Worm (Caenorhabditis elegans): Measurements from ENCODE around the gene mig-21.

mig-21 gene

ce11 chrIII:5922236-5922635 is 44.1 kb upstream of the mig-21 start:
- TF ChIP-seq ama-1 (optimal IDR thresholded peaks at IDR 0.05) (no peak), pag-3 (tag; optimal IDR thresholded peaks at IDR 0.05; ENCODE audit: borderline replicate concordance, insufficient read depth) (no peak), tlp-1 (tag; optimal IDR thresholded peaks at IDR 0.05) (no peak), ceh-90 (tag; optimal IDR thresholded peaks at IDR 0.05) (no peak), ztf-11 (tag; optimal IDR thresholded peaks at IDR 0.05) (no peak), aly-2 (tag; optimal IDR thresholded peaks at IDR 0.05) (no peak), efl-3 (GFP tag; optimal IDR thresholded peaks at IDR 0.05) (no peak), nhr-84 (tag; optimal IDR thresholded peaks at IDR 0.05) (no peak), hlh-17 (GFP tag; optimal IDR thresholded peaks at IDR 0.05; ENCODE audit: borderline replicate concordance) (no peak), fkh-10 (GFP tag; optimal IDR thresholded peaks at IDR 0.05) (no peak), ztf-4 (tag; optimal IDR thresholded peaks at IDR 0.05) (no peak), Y116A8C.19 (tag; optimal IDR thresholded peaks at IDR 0.05; ENCODE audit: borderline replicate concordance) (no peak), hlh-4 (tag; optimal IDR thresholded peaks at IDR 0.05) (no peak), ces-1 (GFP tag; optimal IDR thresholded peaks at IDR 0.05) (no peak), isw-1 (GFP tag; IDR thresholded peaks at IDR 0.05) (no peak), nhr-71 (tag; optimal IDR thresholded peaks at IDR 0.05) (peak; percentile 74), irx-1 (tag; optimal IDR thresholded peaks at IDR 0.05) (no peak), elt-3 (tag; optimal IDR thresholded peaks at IDR 0.05) (peak in 2 of 6 experiments; percentile 45 to 73), nhr-12 (tag; optimal IDR thresholded peaks at IDR 0.05) (no peak), unc-130 (tag; optimal IDR thresholded peaks at IDR 0.05) (no peak), nhr-47 (tag; optimal IDR thresholded peaks at IDR 0.05) (no peak), lin-35 (GFP tag; optimal IDR thresholded peaks at IDR 0.05) (peak in 1 of 2 experiments; percentile 40), unc-86 (tag; optimal IDR thresholded peaks at IDR 0.05) (no peak), lin-39 (tag; optimal IDR thresholded peaks at IDR 0.05) (no peak), fos-1 (tag; optimal IDR thresholded peaks at IDR 0.05) (no peak), alr-1 (tag; optimal IDR thresholded peaks at IDR 0.05; ENCODE audit: borderline replicate concordance) (no peak), mab-9 (GFP tag; IDR thresholded peaks at IDR 0.05) (no peak), lir-3 (tag; optimal IDR thresholded peaks at IDR 0.05; ENCODE audit: poor library complexity) (peak; percentile 5), aha-1 (tag; optimal IDR thresholded peaks at IDR 0.05) (no peak), nhr-20 (tag; optimal IDR thresholded peaks at IDR 0.05) (peak; percentile 78), zip-4 (GFP tag; optimal IDR thresholded peaks at IDR 0.05) (no peak), ceh-88 (GFP tag; IDR thresholded peaks at IDR 0.05) (no peak), ceh-82 (tag; optimal IDR thresholded peaks at IDR 0.05) (no peak), ceh-8 (GFP tag; optimal IDR thresholded peaks at IDR 0.05) (no peak), dpl-1 (GFP tag; optimal IDR thresholded peaks at IDR 0.05) (no peak), jun-1 (tag; optimal IDR thresholded peaks at IDR 0.05) (no peak), grh-1 (GFP tag; IDR thresholded peaks at IDR 0.05) (peak; percentile 90), xbp-1 (tag; optimal IDR thresholded peaks at IDR 0.05) (no peak), ceh-63 (GFP tag; optimal IDR thresholded peaks at IDR 0.05) (no peak), nhr-90 (tag; optimal IDR thresholded peaks at IDR 0.05; ENCODE audit: poor library complexity) (peak; percentile 65), F16B12.6 (tag; optimal IDR thresholded peaks at IDR 0.05) (no peak), lin-15B (tag; optimal IDR thresholded peaks at IDR 0.05) (no peak), unc-62 (GFP tag; optimal IDR thresholded peaks at IDR 0.05) (no peak), pqm-1 (tag; optimal IDR thresholded peaks at IDR 0.05) (no peak), tbx-2 (tag; optimal IDR thresholded peaks at IDR 0.05) (peak; percentile 34), lin-14 (GFP tag; optimal IDR thresholded peaks at IDR 0.05) (peak; percentile 59), fkh-4 (tag; optimal IDR thresholded peaks at IDR 0.05; ENCODE audit: borderline replicate concordance) (no peak), fkh-8 (tag; optimal IDR thresholded peaks at IDR 0.05) (no peak), unc-98 (GFP tag; IDR thresholded peaks at IDR 0.05) (no peak), C04F5.9 (tag; optimal IDR thresholded peaks at IDR 0.05) (no peak), snpc-4 (tag; optimal IDR thresholded peaks at IDR 0.05) (no peak), egl-13 (tag; optimal IDR thresholded peaks at IDR 0.05) (no peak), rnt-1 (tag; optimal IDR thresholded peaks at IDR 0.05) (no peak)
